Fruit fly (Drosophila melanogaster) whole organism, wandering third instar larva: Measurements from ENCODE around the gene CG17996.

Source experiments
- Abd-B ChIP-seq: fragments of >200 bp; optimal IDR thresholded peaks from 2 replicates; lab custom pipeline; 2017; ENCODE audit warnings: missing biosample characterization, missing genetic modification characterization
- GATAd ChIP-seq: sonication (Bioruptor generic); optimal IDR thresholded peaks from 2 replicates; lab custom pipeline; 2016; ENCODE audit warnings: missing biosample characterization, missing genetic modification characterization
- Mio ChIP-seq: sonication (Bioruptor generic); optimal IDR thresholded peaks from 2 replicates; lab custom pipeline; 2016; ENCODE audit warnings: missing biosample characterization, missing genetic modification characterization
- fru ChIP-seq: fragments of 200-800 bp; sonication (Bioruptor generic); optimal IDR thresholded peaks from 3 replicates; lab custom pipeline; 2016; ENCODE audit warnings: missing biosample characterization, mild to moderate bottlenecking, missing genetic modification characterization
- h ChIP-seq: fragments of 200-800 bp; sonication (Bioruptor generic); optimal IDR thresholded peaks from 3 replicates; lab custom pipeline; 2016; ENCODE audit warnings: missing biosample characterization, mild to moderate bottlenecking, missing genetic modification characterization
- pan ChIP-seq: fragments of >200 bp; optimal IDR thresholded peaks from 2 replicates; lab custom pipeline; 2017
- rgr ChIP-seq: fragments of 200-800 bp; sonication (Bioruptor generic); optimal IDR thresholded peaks from 3 replicates; lab custom pipeline; 2016; ENCODE audit warnings: missing biosample characterization, mild to moderate bottlenecking, missing genetic modification characterization
- sage ChIP-seq: fragments of 200-800 bp; sonication (Bioruptor generic); optimal IDR thresholded peaks from 2 replicates; lab custom pipeline; 2016; ENCODE audit warnings: missing biosample characterization, mild to moderate bottlenecking, missing genetic modification characterization
- tai ChIP-seq: sonication (Bioruptor generic); optimal IDR thresholded peaks from 2 replicates; lab custom pipeline; 2016; ENCODE audit warnings: missing biosample characterization, missing genetic modification characterization

- no peak for TF ChIP-seq pan
- TF ChIP-seq sage (GFP tag; lab: Kevin White, UChicago) = no peak
- no peak for TF ChIP-seq Abd-B
- TF ChIP-seq tai (GFP tag; lab: Kevin White, UChicago) = no peak
- no peak for TF ChIP-seq GATAd (GFP tag; lab: Kevin White, UChicago)
- no peak for TF ChIP-seq fru
- TF ChIP-seq Mio = no peak
- TF ChIP-seq rgr (GFP tag; lab: Kevin White, UChicago) = no peak
- no peak for TF ChIP-seq h (GFP tag; lab: Kevin White, UChicago)
These were observed 20.6 kb downstream of the CG17996 start for dm6 chr2L:16710234-16710633.
